Fruit fly (Drosophila melanogaster) whole organism, prepupa: ENCODE data around the gene Nrd1.

ENCODE experiments used
- Blimp-1 ChIP-seq: fragments of 200-800 bp; sonication (Bioruptor generic); optimal IDR thresholded peaks from 3 replicates; lab custom pipeline; 2017; ENCODE audit warnings: missing biosample characterization, missing genetic modification characterization, mild to moderate bottlenecking, moderate library complexity, missing genetic modification reagents
- CG11294 ChIP-seq: fragments of 200-800 bp; sonication (Bioruptor generic); IDR thresholded peaks from 2 replicates; pipeline ENCODE4 v1.3.6; 2022; ENCODE audit warnings: missing biosample characterization, missing genetic modification characterization
- CG11762 ChIP-seq: fragments of 200-800 bp; sonication (Bioruptor generic); optimal IDR thresholded peaks from 3 replicates; lab custom pipeline; 2016; ENCODE audit warnings: missing biosample characterization, missing genetic modification characterization; ENCODE audit not compliant: insufficient read depth
- CG11902 ChIP-seq: fragments of 200-800 bp; sonication (Bioruptor generic); optimal IDR thresholded peaks from 3 replicates; lab custom pipeline; 2016; ENCODE audit warnings: missing biosample characterization, missing genetic modification characterization
- CG15336 ChIP-seq: fragments of 200-800 bp; sonication (Bioruptor generic); IDR thresholded peaks from 2 replicates; pipeline ENCODE4 v1.3.6; 2022; ENCODE audit warnings: missing biosample characterization, missing genetic modification characterization
- CG3032 ChIP-seq: fragments of 200-800 bp; optimal IDR thresholded peaks from 2 replicates; lab custom pipeline; 2019; ENCODE audit warnings: missing biosample characterization, mild to moderate bottlenecking, missing genetic modification characterization, moderate library complexity
- CG32006 ChIP-seq: fragments of 200-800 bp; sonication (Bioruptor generic); optimal IDR thresholded peaks from 3 replicates; lab custom pipeline; 2017; ENCODE audit warnings: missing biosample characterization, mild to moderate bottlenecking, missing genetic modification characterization
- CG34406 ChIP-seq: fragments of 200-800 bp; sonication (Bioruptor generic); optimal IDR thresholded peaks from 3 replicates; lab custom pipeline; 2016; ENCODE audit warnings: missing biosample characterization, missing genetic modification characterization
- CG3919 ChIP-seq: fragments of 200-800 bp; sonication (Bioruptor generic); optimal IDR thresholded peaks from 3 replicates; lab custom pipeline; 2016; ENCODE audit warnings: missing biosample characterization, missing genetic modification characterization
- CG6163 ChIP-seq: fragments of 200-800 bp; sonication (Bioruptor generic); IDR thresholded peaks from 3 replicates; pipeline ENCODE4 v1.3.6; 2022; ENCODE audit warnings: missing biosample characterization, missing genetic modification characterization
- CG6276 ChIP-seq: fragments of 200-800 bp; sonication (Bioruptor generic); optimal IDR thresholded peaks from 2 replicates; lab custom pipeline; 2017; ENCODE audit warnings: missing biosample characterization, mild to moderate bottlenecking, missing genetic modification characterization
- CG6792 ChIP-seq: fragments of 200-800 bp; sonication (Bioruptor generic); optimal IDR thresholded peaks from 3 replicates; lab custom pipeline; 2016; ENCODE audit warnings: missing biosample characterization, missing genetic modification characterization
- CG7368 ChIP-seq: fragments of 200-800 bp; sonication (Bioruptor generic); optimal IDR thresholded peaks from 3 replicates; lab custom pipeline; 2016; ENCODE audit warnings: missing biosample characterization, missing genetic modification characterization
- CG8119 ChIP-seq: fragments of 200-800 bp; sonication (Bioruptor generic); IDR thresholded peaks from 3 replicates; pipeline ENCODE4 v1.3.6; 2022; ENCODE audit warnings: missing biosample characterization, missing genetic modification characterization
- CG8319 ChIP-seq: fragments of 200-800 bp; sonication (Bioruptor generic); optimal IDR thresholded peaks from 3 replicates; lab custom pipeline; 2016; ENCODE audit warnings: missing biosample characterization, missing genetic modification characterization
- CG8632 ChIP-seq: fragments of 200-800 bp; sonication (Bioruptor generic); optimal IDR thresholded peaks from 3 replicates; lab custom pipeline; 2016; ENCODE audit warnings: missing biosample characterization, missing genetic modification characterization
- CG9139 ChIP-seq: fragments of 200-800 bp; sonication (Bioruptor generic); optimal IDR thresholded peaks from 3 replicates; lab custom pipeline; 2017; ENCODE audit warnings: missing biosample characterization, mild to moderate bottlenecking, missing genetic modification characterization
- Eip75B ChIP-seq: fragments of 200-800 bp; sonication (Bioruptor generic); optimal IDR thresholded peaks from 3 replicates; lab custom pipeline; 2016; ENCODE audit warnings: missing biosample characterization, missing genetic modification characterization
- Eip78C ChIP-seq: fragments of 200-800 bp; sonication (Bioruptor generic); peaks from one replicate; lab custom pipeline; 2016; ENCODE audit warnings: missing biosample characterization, missing genetic modification characterization
- Eip93F ChIP-seq: fragments of 200-800 bp; sonication (Bioruptor generic); optimal IDR thresholded peaks from 2 replicates; lab custom pipeline; 2016; ENCODE audit warnings: missing biosample characterization, mild to moderate bottlenecking, missing genetic modification characterization
- Ets21C ChIP-seq: fragments of 200-800 bp; sonication (Bioruptor generic); optimal IDR thresholded peaks from 3 replicates; lab custom pipeline; 2016; ENCODE audit warnings: missing biosample characterization, missing genetic modification characterization
- Hr4 ChIP-seq: fragments of 200-800 bp; sonication (Bioruptor generic); optimal IDR thresholded peaks from 3 replicates; lab custom pipeline; 2016; ENCODE audit warnings: missing biosample characterization, missing genetic modification characterization
- Lpt ChIP-seq: fragments of 200-800 bp; sonication (Bioruptor generic); optimal IDR thresholded peaks from 3 replicates; lab custom pipeline; 2016; ENCODE audit warnings: missing biosample characterization, missing genetic modification characterization
- Met ChIP-seq: fragments of 200-800 bp; sonication (Bioruptor generic); optimal IDR thresholded peaks from 3 replicates; lab custom pipeline; 2016; ENCODE audit warnings: missing biosample characterization, missing genetic modification characterization
- Smox ChIP-seq: fragments of 200-800 bp; sonication (Bioruptor generic); optimal IDR thresholded peaks from 3 replicates; lab custom pipeline; 2016; ENCODE audit warnings: missing biosample characterization, missing genetic modification characterization
- Sox102F ChIP-seq: fragments of 200-800 bp; sonication (Bioruptor generic); optimal IDR thresholded peaks from 2 replicates; lab custom pipeline; 2016; ENCODE audit warnings: missing biosample characterization, mild to moderate bottlenecking, missing genetic modification characterization
- Sox14 ChIP-seq: fragments of 200-800 bp; sonication (Bioruptor generic); optimal IDR thresholded peaks from 3 replicates; lab custom pipeline; 2016; ENCODE audit warnings: missing biosample characterization, missing genetic modification characterization
- acj6 ChIP-seq: fragments of 200-800 bp; sonication (Bioruptor generic); optimal IDR thresholded peaks from 3 replicates; lab custom pipeline; 2016; ENCODE audit warnings: missing biosample characterization, missing genetic modification characterization
- eg ChIP-seq: fragments of 200-800 bp; sonication (Bioruptor generic); IDR thresholded peaks from 3 replicates; pipeline ENCODE4 v1.3.6; 2022; ENCODE audit warnings: missing biosample characterization, missing genetic modification characterization
- esn ChIP-seq: fragments of 200-800 bp; sonication (Bioruptor generic); optimal IDR thresholded peaks from 2 replicates; lab custom pipeline; 2016; ENCODE audit warnings: missing biosample characterization, mild to moderate bottlenecking, missing genetic modification characterization, moderate library complexity
- fd59A ChIP-seq: fragments of 200-800 bp; sonication (Bioruptor generic); optimal IDR thresholded peaks from 2 replicates; lab custom pipeline; 2017; ENCODE audit warnings: missing biosample characterization, mild to moderate bottlenecking, missing genetic modification characterization, missing genetic modification reagents
- fd85E ChIP-seq: fragments of 200-800 bp; sonication (Bioruptor generic); optimal IDR thresholded peaks from 3 replicates; lab custom pipeline; 2016; ENCODE audit warnings: missing biosample characterization, missing genetic modification characterization
- fkh ChIP-seq: fragments of 200-800 bp; sonication (Bioruptor generic); optimal IDR thresholded peaks from 3 replicates; lab custom pipeline; 2017; ENCODE audit warnings: missing biosample characterization, mild to moderate bottlenecking, missing genetic modification characterization, moderate library complexity
- salr ChIP-seq, 2 experiments: fragments of 200-800 bp; sonication (Bioruptor generic); optimal IDR thresholded peaks; 3 replicates each; lab custom pipeline; 2016 to 2018; ENCODE audit warnings: missing biosample characterization in 2 of 2, missing genetic modification characterization in 2 of 2, mild to moderate bottlenecking in 1 of 2
- spab ChIP-seq: fragments of 200-800 bp; sonication (Bioruptor generic); optimal IDR thresholded peaks from 2 replicates; lab custom pipeline; 2017; ENCODE audit warnings: missing biosample characterization, mild to moderate bottlenecking, missing genetic modification characterization, missing genetic modification reagents
- ss ChIP-seq, 2 experiments: fragments of 200-800 bp; sonication (Bioruptor generic); optimal IDR thresholded peaks; 2 replicates in 1 of 2; 3 replicates in 1 of 2; lab custom pipeline; 2017 to 2018; ENCODE audit warnings: mild to moderate bottlenecking in 2 of 2, missing biosample characterization in 2 of 2, missing genetic modification characterization in 2 of 2, moderate library complexity in 1 of 2
- svp ChIP-seq: fragments of 200-800 bp; sonication (Bioruptor generic); peaks from one replicate; lab custom pipeline; 2016; ENCODE audit warnings: missing biosample characterization, missing genetic modification characterization
- topi ChIP-seq: fragments of 200-800 bp; sonication (Bioruptor generic); optimal IDR thresholded peaks from 3 replicates; lab custom pipeline; 2016; ENCODE audit warnings: missing biosample characterization, missing genetic modification characterization

Nrd1 gene

dm6 chrX:11852310-11852709 is 16.4 kb downstream of the Nrd1 start, which contains the start of gene p24-1 (continued):
- TF ChIP-seq Sox14 (GFP tag; lab: Kevin White, UChicago), result peak; percentile 16
- no peak for TF ChIP-seq CG8319
- peak; percentile 1 for TF ChIP-seq Ets21C (GFP tag; lab: Kevin White, UChicago)
- TF ChIP-seq Eip75B (GFP tag; lab: Kevin White, UChicago), result no peak
- TF ChIP-seq fd85E (GFP tag; lab: Kevin White, UChicago), result no peak
- no peak for TF ChIP-seq CG7368 (GFP tag; lab: Kevin White, UChicago)
- no peak for TF ChIP-seq fd59A (GFP tag; lab: Kevin White, UChicago)
- no peak for TF ChIP-seq CG11294 (GFP tag; lab: Robert Waterston, UW)
- TF ChIP-seq ss (GFP tag; optimal IDR thresholded peaks at IDR 0.05; lab: Kevin White, UChicago), result no peak
- no peak for TF ChIP-seq CG32006
- no peak for TF ChIP-seq Lpt
- no peak for TF ChIP-seq CG8632 (GFP tag; lab: Kevin White, UChicago)
- no peak for TF ChIP-seq CG6276 (GFP tag; lab: Kevin White, UChicago)
- peak; percentile 42 for TF ChIP-seq CG3919
- TF ChIP-seq acj6, result no peak
- no peak for TF ChIP-seq Blimp-1 (GFP tag; lab: Kevin White, UChicago)
- TF ChIP-seq CG11762 (GFP tag; lab: Kevin White, UChicago), result no peak
- peak; percentile 6 for TF ChIP-seq CG3032 (tag; lab: Kevin White, UChicago)
- TF ChIP-seq CG8119, result no peak
- TF ChIP-seq CG6163 (GFP tag; lab: Robert Waterston, UW), result no peak
- no peak for TF ChIP-seq Smox (GFP tag; lab: Kevin White, UChicago)
- no peak for TF ChIP-seq Sox102F
- TF ChIP-seq eg (GFP tag; lab: Robert Waterston, UW), result no peak
- TF ChIP-seq CG11902 (GFP tag; lab: Kevin White, UChicago), result no peak
- TF ChIP-seq Hr4 (GFP tag; lab: Kevin White, UChicago), result no peak
- no peak for TF ChIP-seq spab (GFP tag; lab: Kevin White, UChicago)
- TF ChIP-seq svp (GFP tag; lab: Kevin White, UChicago), result peak; percentile 72
- TF ChIP-seq CG6792 (GFP tag; lab: Kevin White, UChicago), result no peak
- TF ChIP-seq topi, result peak; percentile 14
- no peak for TF ChIP-seq CG15336 (GFP tag; lab: Robert Waterston, UW)
- TF ChIP-seq salr (GFP tag; optimal IDR thresholded peaks at IDR 0.05; lab: Kevin White, UChicago), result no peak
- TF ChIP-seq Met (GFP tag; lab: Kevin White, UChicago), result peak; percentile 14

DNA sequence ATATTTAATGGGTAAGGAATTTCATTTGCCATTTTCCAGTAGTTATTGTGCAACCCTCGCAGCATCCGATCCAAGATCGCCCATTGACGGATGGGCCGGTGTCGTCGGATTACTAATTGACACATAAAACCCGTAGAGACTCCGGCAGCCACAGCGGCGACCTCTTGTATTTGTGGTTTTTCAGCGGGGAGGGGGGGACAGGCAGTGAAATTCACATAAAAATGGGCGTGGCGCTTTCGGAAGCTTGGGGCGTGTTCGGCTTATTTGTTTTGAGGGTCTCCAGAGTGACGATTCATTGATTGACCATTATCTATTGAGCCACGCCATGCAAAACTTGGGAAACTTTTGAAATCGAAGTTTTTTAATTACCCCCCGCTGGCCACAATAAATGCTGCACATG is 19.4 kb downstream of the Nrd1 start:
- TF ChIP-seq svp (GFP tag; lab: Kevin White, UChicago) (no peak), Eip93F (GFP tag; lab: Kevin White, UChicago) (no peak), Lpt (no peak), spab (GFP tag; lab: Kevin White, UChicago) (no peak), esn (no peak), Hr4 (GFP tag; lab: Kevin White, UChicago) (no peak), acj6 (no peak), CG8632 (GFP tag; lab: Kevin White, UChicago) (no peak), CG9139 (GFP tag; lab: Kevin White, UChicago) (no peak), CG32006 (no peak)

dm6 chrX:11848507-11849264 is 20.0 kb downstream of the Nrd1 start:
- TF ChIP-seq eg (GFP tag; lab: Robert Waterston, UW), result no peak
- TF ChIP-seq fd85E (GFP tag; lab: Kevin White, UChicago), result no peak
- peak; percentile 10 for TF ChIP-seq svp (GFP tag; lab: Kevin White, UChicago)
- TF ChIP-seq fkh (GFP tag; lab: Kevin White, UChicago), result peak; percentile 26
- TF ChIP-seq Blimp-1 (GFP tag; lab: Kevin White, UChicago), result peak; percentile 6
- TF ChIP-seq CG34406, result peak; percentile 7
- peak; percentile 47 for TF ChIP-seq Eip78C (GFP tag; lab: Kevin White, UChicago)
